Worm (Caenorhabditis elegans) whole organism, young adult: ENCODE measurements around the gene col-158.

Source experiments
- C17E4.6 ChIP-seq: fragments of 200-800 bp; sonication (Bioruptor generic); IDR thresholded peaks from 2 replicates; pipeline ENCODE4 v1.3.6; 2022; ENCODE audit warnings: missing genetic modification reagents, missing genetic modification characterization, missing compliant biosample characterization
- F37B4.10 ChIP-seq: fragments of 200-800 bp; sonication (Bioruptor generic); IDR thresholded peaks from 2 replicates; pipeline ENCODE4 v1.3.6; 2022; ENCODE audit warnings: missing genetic modification characterization, missing compliant biosample characterization
- T26A5.8 ChIP-seq: sonication (generic microtip); optimal IDR thresholded peaks from 2 replicates; lab custom pipeline; 2016; ENCODE audit warnings: missing genetic modification characterization, missing compliant biosample characterization
- Y79H2A.3 ChIP-seq: fragments of 200-800 bp; sonication (Bioruptor generic); conservative IDR thresholded peaks from 2 replicates; pipeline ENCODE4 v1.3.6; 2022; ENCODE audit warnings: missing genetic modification reagents, missing genetic modification characterization, missing compliant biosample characterization
- ceh-100 ChIP-seq: fragments of 200-800 bp; sonication (Bioruptor generic); IDR thresholded peaks from 2 replicates; pipeline ENCODE4 v1.3.6; 2022; ENCODE audit warnings: missing genetic modification reagents, missing genetic modification characterization, missing compliant biosample characterization
- egrh-3 ChIP-seq: fragments of 200-800 bp; sonication (Bioruptor generic); IDR thresholded peaks from 2 replicates; pipeline ENCODE4 v1.3.6; 2022; ENCODE audit warnings: missing genetic modification reagents, missing genetic modification characterization, missing compliant biosample characterization
- repo-1 ChIP-seq: sonication (generic microtip); optimal IDR thresholded peaks from 2 replicates; lab custom pipeline; 2017; ENCODE audit warnings: mild to moderate bottlenecking, missing genetic modification characterization, missing compliant biosample characterization
- rpc-1 ChIP-seq, 2 experiments: fragments of 150-350 bp in 1 of 2; sonication (generic microtip) in 1 of 2; optimal IDR thresholded peaks; 2 replicates each; lab custom pipeline; 2014 to 2018; ENCODE audit warnings: missing biosample characterization in 1 of 2, missing genetic modification characterization in 1 of 2, missing genetic modification reagents in 1 of 2, missing genotype in 1 of 2

- no peak for TF ChIP-seq F37B4.10
- TF ChIP-seq egrh-3 (GFP tag; lab: Robert Waterston, UW) = no peak
- TF ChIP-seq Y79H2A.3 (GFP tag; lab: Robert Waterston, UW) = no peak
- no peak for TF ChIP-seq T26A5.8 (tag; lab: Kevin White, UChicago)
- no peak for TF ChIP-seq repo-1 (tag; lab: Kevin White, UChicago)
- TF ChIP-seq rpc-1 (optimal IDR thresholded peaks at IDR 0.05; lab: Kevin White, UChicago) = no peak
- TF ChIP-seq rpc-1 (tag; optimal IDR thresholded peaks at IDR 0.05; lab: Kevin White, UChicago) = no peak
- TF ChIP-seq C17E4.6 = no peak
- no peak for TF ChIP-seq ceh-100 (GFP tag; lab: Robert Waterston, UW)
Measured at ce11 chrV:11843678-11844366, 14.4 kb downstream of the col-158 start, which contains the start of gene nphp-4.
